Fruit fly (Drosophila melanogaster) whole organism, embryonic: Measurements from ENCODE around the gene CG43638.

Source experiments
- ATbp ChIP-seq: fragments of 200-800 bp; sonication (Bioruptor generic); optimal IDR thresholded peaks from 2 replicates; lab custom pipeline; 2017; ENCODE audit warnings: missing biosample characterization, mild to moderate bottlenecking, missing genetic modification characterization, missing genetic modification reagents
- BEAF-32 ChIP-seq: fragments of 200-800 bp; sonication (Bioruptor generic); optimal IDR thresholded peaks from 3 replicates; lab custom pipeline; 2017; ENCODE audit warnings: missing biosample characterization, missing genetic modification characterization, mild to moderate bottlenecking, moderate library complexity, missing genetic modification reagents
- CG11093 ChIP-seq: fragments of 200-800 bp; sonication (Bioruptor generic); IDR thresholded peaks from 3 replicates; pipeline ENCODE4 v1.3.6; 2022; ENCODE audit warnings: missing biosample characterization, missing genetic modification characterization
- CG11696 ChIP-seq: fragments of 200-800 bp; sonication (Bioruptor generic); IDR thresholded peaks from 2 replicates; pipeline ENCODE4 v1.3.6; 2022; ENCODE audit warnings: missing biosample characterization, missing genetic modification characterization
- CG15601 ChIP-seq: fragments of 200-800 bp; sonication (Bioruptor generic); optimal IDR thresholded peaks from 3 replicates; lab custom pipeline; 2019; ENCODE audit warnings: missing biosample characterization, mild to moderate bottlenecking, missing genetic modification characterization, moderate library complexity
- CG1603 ChIP-seq: fragments of 200-800 bp; sonication (Bioruptor generic); optimal IDR thresholded peaks from 2 replicates; lab custom pipeline; 2019; ENCODE audit warnings: missing biosample characterization, mild to moderate bottlenecking, missing genetic modification characterization, moderate library complexity
- CG16815 ChIP-seq: fragments of 200-800 bp; sonication (Bioruptor generic); optimal IDR thresholded peaks from 3 replicates; lab custom pipeline; 2017; ENCODE audit warnings: missing biosample characterization, mild to moderate bottlenecking, missing genetic modification characterization
- CG17912 ChIP-seq: fragments of 200-800 bp; sonication (Bioruptor generic); optimal IDR thresholded peaks from 2 replicates; lab custom pipeline; 2018; ENCODE audit warnings: missing biosample characterization, mild to moderate bottlenecking, missing genetic modification characterization
- CG18599 ChIP-seq: fragments of 200-800 bp; sonication (Bioruptor generic); optimal IDR thresholded peaks from 3 replicates; lab custom pipeline; 2017; ENCODE audit warnings: missing biosample characterization, missing genetic modification characterization, mild to moderate bottlenecking, moderate library complexity, missing genetic modification reagents
- CG18764 ChIP-seq: fragments of 200-800 bp; sonication (Bioruptor generic); optimal IDR thresholded peaks from 3 replicates; lab custom pipeline; 2016; ENCODE audit warnings: missing biosample characterization, missing genetic modification characterization
- CG30020 ChIP-seq: fragments of 200-800 bp; optimal IDR thresholded peaks from 2 replicates; lab custom pipeline; 2019; ENCODE audit warnings: missing biosample characterization, mild to moderate bottlenecking, missing genetic modification characterization, moderate library complexity
- CG32772 ChIP-seq: fragments of 200-800 bp; sonication (Bioruptor generic); IDR thresholded peaks from 2 replicates; pipeline ENCODE4 v1.3.6; 2022; ENCODE audit warnings: missing biosample characterization, missing genetic modification characterization
- CG33213 ChIP-seq: fragments of 200-800 bp; sonication (Bioruptor generic); optimal IDR thresholded peaks from 3 replicates; lab custom pipeline; 2016; ENCODE audit warnings: missing biosample characterization, missing genetic modification characterization
- CG34224 ChIP-seq: fragments of 200-800 bp; sonication (Bioruptor generic); IDR thresholded peaks from 3 replicates; pipeline ENCODE4 v1.3.6; 2022; ENCODE audit warnings: missing biosample characterization, missing genetic modification characterization; ENCODE audit not compliant: partially characterized antibody
- CG5953 ChIP-seq: fragments of 200-800 bp; sonication (Bioruptor generic); IDR thresholded peaks from 2 replicates; pipeline ENCODE4 v1.3.6; 2022; ENCODE audit warnings: missing biosample characterization, missing genetic modification characterization
- CG7372 ChIP-seq: fragments of 200-800 bp; sonication (Bioruptor generic); IDR thresholded peaks from 2 replicates; pipeline ENCODE4 v1.3.6; 2022; ENCODE audit warnings: missing biosample characterization, missing genetic modification characterization
- CG7839 ChIP-seq: fragments of 200-800 bp; sonication (Bioruptor generic); optimal IDR thresholded peaks from 3 replicates; lab custom pipeline; 2018; ENCODE audit warnings: missing biosample characterization, mild to moderate bottlenecking, missing genetic modification characterization, moderate library complexity
- CG8290 ChIP-seq, 3 experiments: fragments of 200-800 bp; sonication (Bioruptor generic); optimal IDR thresholded peaks; 2 replicates each; lab custom pipeline; 2016 to 2019; ENCODE audit warnings: missing biosample characterization in 3 of 3, missing genetic modification characterization in 3 of 3, mild to moderate bottlenecking in 2 of 3, moderate library complexity in 1 of 3
- CG8765 ChIP-seq: fragments of 200-800 bp; sonication (Bioruptor generic); IDR thresholded peaks from 2 replicates; pipeline ENCODE4 v1.3.6; 2022; ENCODE audit warnings: missing biosample characterization, missing genetic modification characterization
- CG9876 ChIP-seq: fragments of 200-800 bp; sonication (Bioruptor generic); optimal IDR thresholded peaks from 2 replicates; lab custom pipeline; 2016; ENCODE audit warnings: missing biosample characterization, missing genetic modification characterization
- D19B ChIP-seq: fragments of 200-800 bp; sonication (Bioruptor generic); optimal IDR thresholded peaks from 2 replicates; lab custom pipeline; 2017; ENCODE audit warnings: missing biosample characterization, mild to moderate bottlenecking, missing genetic modification characterization
- Ets65A ChIP-seq: fragments of 200-800 bp; sonication (Bioruptor generic); peaks from one replicate; lab custom pipeline; 2016; ENCODE audit warnings: missing biosample characterization, missing genetic modification characterization
- Fer2 ChIP-seq: fragments of 200-800 bp; sonication (Bioruptor generic); optimal IDR thresholded peaks from 2 replicates; lab custom pipeline; 2018; ENCODE audit warnings: missing biosample characterization, mild to moderate bottlenecking, missing genetic modification characterization, moderate library complexity
- Fer3 ChIP-seq: fragments of 200-800 bp; sonication (Bioruptor generic); optimal IDR thresholded peaks from 2 replicates; lab custom pipeline; 2018; ENCODE audit warnings: missing biosample characterization, mild to moderate bottlenecking, missing genetic modification characterization, moderate library complexity
- HLH3B ChIP-seq: fragments of 200-800 bp; sonication (Bioruptor generic); IDR thresholded peaks from 2 replicates; pipeline ENCODE4 v1.3.6; 2022; ENCODE audit warnings: missing biosample characterization, missing genetic modification characterization
- HLH54F ChIP-seq: fragments of 200-800 bp; sonication (Bioruptor generic); optimal IDR thresholded peaks from 3 replicates; lab custom pipeline; 2016; ENCODE audit warnings: missing biosample characterization, missing genetic modification characterization
- HmgZ ChIP-seq: fragments of 200-800 bp; sonication (Bioruptor generic); optimal IDR thresholded peaks from 2 replicates; lab custom pipeline; 2018; ENCODE audit warnings: missing biosample characterization, mild to moderate bottlenecking, missing genetic modification characterization
- NFAT ChIP-seq: fragments of 200-800 bp; sonication (Bioruptor generic); IDR thresholded peaks from 2 replicates; pipeline ENCODE4 v1.3.6; 2022; ENCODE audit warnings: missing biosample characterization, missing genetic modification characterization
- Ssrp ChIP-seq: fragments of 200-800 bp; sonication (Bioruptor generic); optimal IDR thresholded peaks from 2 replicates; lab custom pipeline; 2018; ENCODE audit warnings: missing biosample characterization, mild to moderate bottlenecking, missing genetic modification characterization, moderate library complexity
- Usf ChIP-seq: fragments of 200-800 bp; sonication (Bioruptor generic); optimal IDR thresholded peaks from 2 replicates; lab custom pipeline; 2017; ENCODE audit warnings: missing genotype, missing biosample characterization, missing genetic modification characterization
- abd-A ChIP-seq: fragments of 200-800 bp; sonication (Bioruptor generic); optimal IDR thresholded peaks from 3 replicates; lab custom pipeline; 2019; ENCODE audit warnings: missing biosample characterization, mild to moderate bottlenecking, missing genetic modification characterization, moderate library complexity
- az2 ChIP-seq: fragments of 200-800 bp; sonication (Bioruptor generic); optimal IDR thresholded peaks from 3 replicates; lab custom pipeline; 2016; ENCODE audit warnings: missing biosample characterization, missing genetic modification characterization
- cad ChIP-seq: fragments of >200 bp; optimal IDR thresholded peaks from 2 replicates; lab custom pipeline; 2017; ENCODE audit warnings: missing biosample characterization, missing genetic modification characterization
- cas ChIP-seq: fragments of 200-800 bp; sonication (Bioruptor generic); IDR thresholded peaks from 2 replicates; pipeline ENCODE4 v1.3.6; 2022; ENCODE audit warnings: missing biosample characterization, missing genetic modification characterization
- chinmo ChIP-seq: fragments of 200-800 bp; sonication (Bioruptor generic); IDR thresholded peaks from 4 replicates; pipeline ENCODE4 v1.3.6; 2022; ENCODE audit warnings: missing biosample characterization, missing genetic modification characterization; ENCODE audit not compliant: partially characterized antibody
- dan ChIP-seq: fragments of 200-800 bp; sonication (Bioruptor generic); IDR thresholded peaks from 2 replicates; pipeline ENCODE4 v1.3.6; 2022; ENCODE audit warnings: missing biosample characterization, missing genetic modification characterization
- danr ChIP-seq: fragments of 200-800 bp; sonication (Bioruptor generic); IDR thresholded peaks from 2 replicates; pipeline ENCODE4 v1.3.6; 2022; ENCODE audit warnings: missing biosample characterization, missing genetic modification characterization
- ems ChIP-seq: fragments of 200-800 bp; sonication (Bioruptor generic); optimal IDR thresholded peaks from 3 replicates; lab custom pipeline; 2016; ENCODE audit warnings: missing biosample characterization, missing genetic modification characterization
- fd96Cb ChIP-seq: fragments of 200-800 bp; sonication (Bioruptor generic); optimal IDR thresholded peaks from 2 replicates; lab custom pipeline; 2018; ENCODE audit warnings: missing biosample characterization, mild to moderate bottlenecking, missing genetic modification characterization, moderate library complexity
- gcm ChIP-seq: fragments of 200-800 bp; sonication (Bioruptor generic); optimal IDR thresholded peaks from 2 replicates; lab custom pipeline; 2019; ENCODE audit warnings: missing biosample characterization, mild to moderate bottlenecking, missing genetic modification characterization, moderate library complexity
- gsb ChIP-seq: fragments of 200-800 bp; sonication (Bioruptor generic); IDR thresholded peaks from 2 replicates; pipeline ENCODE4 v1.3.6; 2022; ENCODE audit warnings: missing biosample characterization, missing genetic modification characterization
- hbn ChIP-seq: fragments of 200-800 bp; sonication (Bioruptor generic); IDR thresholded peaks from 2 replicates; pipeline ENCODE4 v1.3.6; 2022; ENCODE audit warnings: missing biosample characterization, missing genetic modification characterization; ENCODE audit not compliant: partially characterized antibody
- hth ChIP-seq: fragments of >200 bp; optimal IDR thresholded peaks from 2 replicates; lab custom pipeline; 2017; ENCODE audit warnings: inconsistent platforms
- inv ChIP-seq: fragments of 200-800 bp; sonication (Bioruptor generic); IDR thresholded peaks from 2 replicates; pipeline ENCODE4 v1.3.6; 2022; ENCODE audit warnings: missing biosample characterization, missing genetic modification characterization; ENCODE audit not compliant: partially characterized antibody
- ken ChIP-seq: fragments of 200-800 bp; sonication (Bioruptor generic); IDR thresholded peaks from 3 replicates; pipeline ENCODE4 v1.3.6; 2022; ENCODE audit warnings: missing biosample characterization, missing genetic modification characterization
- lbe ChIP-seq: fragments of 200-800 bp; sonication (Bioruptor generic); optimal IDR thresholded peaks from 2 replicates; lab custom pipeline; 2016; ENCODE audit warnings: missing biosample characterization, mild to moderate bottlenecking, missing genetic modification characterization
- p53 ChIP-seq: fragments of 200-800 bp; sonication (Bioruptor generic); optimal IDR thresholded peaks from 2 replicates; lab custom pipeline; 2016; ENCODE audit warnings: missing biosample characterization, missing genetic modification characterization
- ssp ChIP-seq: fragments of 200-800 bp; sonication (Bioruptor generic); IDR thresholded peaks from 2 replicates; pipeline ENCODE4 v1.3.6; 2022; ENCODE audit warnings: missing biosample characterization, missing genetic modification characterization
- sug ChIP-seq: fragments of 200-800 bp; optimal IDR thresholded peaks from 2 replicates; lab custom pipeline; 2019; ENCODE audit warnings: missing biosample characterization, mild to moderate bottlenecking, missing genetic modification characterization, moderate library complexity
- trem ChIP-seq: fragments of 200-800 bp; optimal IDR thresholded peaks from 3 replicates; lab custom pipeline; 2019; ENCODE audit warnings: missing biosample characterization, mild to moderate bottlenecking, missing genetic modification characterization, moderate library complexity
- zfh2 ChIP-seq: fragments of 200-800 bp; sonication (Bioruptor generic); optimal IDR thresholded peaks from 2 replicates; lab custom pipeline; 2016; ENCODE audit warnings: missing biosample characterization, missing genetic modification characterization

The CG43638 gene

dm6 chr3L:12062788-12063218 is 18.4 kb downstream of the CG43638 start (continued):
- TF ChIP-seq CG11093 (GFP tag; lab: Robert Waterston, UW) (0 out of 3 replicates have a peak, but pooled peaks have one; percentile 34), cas (GFP tag; lab: Robert Waterston, UW) (no peak), NFAT (no peak), cad (GFP tag; lab: Kevin White, UChicago) (no peak), CG7839 (tag; lab: Kevin White, UChicago) (peak; percentile 57), Usf (GFP tag; lab: Kevin White, UChicago) (peak; percentile 17), CG34224 (GFP tag; lab: Robert Waterston, UW) (no peak), trem (tag; lab: Kevin White, UChicago) (peak; percentile 19), danr (GFP tag; lab: Robert Waterston, UW) (no peak), ken (GFP tag; lab: Robert Waterston, UW) (peak; percentile 36; the same call in 1 of the 3 replicates), CG33213 (GFP tag; lab: Kevin White, UChicago) (peak; percentile 24), CG15601 (peak; percentile 60), inv (GFP tag; lab: Robert Waterston, UW) (no peak), Ets65A (GFP tag; lab: Kevin White, UChicago) (peak; percentile 86), Ssrp (tag; lab: Kevin White, UChicago) (peak; percentile 40), hth (no peak), CG18764 (no peak), CG18599 (GFP tag; lab: Kevin White, UChicago) (no peak), CG32772 (GFP tag; lab: Robert Waterston, UW) (peak; percentile 33; the same call in 1 of the 2 replicates), Fer2 (tag; lab: Kevin White, UChicago) (no peak), gcm (peak; percentile 45), CG16815 (GFP tag; lab: Kevin White, UChicago) (peak; percentile 61), CG17912 (GFP tag; lab: Kevin White, UChicago) (no peak), lbe (GFP tag; lab: Kevin White, UChicago) (no peak), hbn (GFP tag; lab: Robert Waterston, UW) (no peak), ems (GFP tag; lab: Kevin White, UChicago) (peak; percentile 25), sug (peak; percentile 59), HLH54F (no peak), gsb (GFP tag; lab: Robert Waterston, UW) (no peak), CG5953 (GFP tag; lab: Robert Waterston, UW) (no peak), BEAF-32 (GFP tag; lab: Kevin White, UChicago) (no peak), CG9876 (no peak), fd96Cb (peak; percentile 56), D19B (GFP tag; lab: Kevin White, UChicago) (no peak), HmgZ (no peak), zfh2 (no peak), Fer3 (tag; lab: Kevin White, UChicago) (no peak), CG11696 (GFP tag; lab: Robert Waterston, UW) (no peak), CG30020 (tag; lab: Kevin White, UChicago) (no peak), ssp (GFP tag; lab: Robert Waterston, UW) (peak; percentile 78), CG1603 (peak; percentile 87), chinmo (GFP tag; lab: Robert Waterston, UW) (no peak), az2 (peak; percentile 28), dan (GFP tag; lab: Robert Waterston, UW) (peak; percentile 77; the same call in 1 of the 2 replicates), CG7372 (GFP tag; lab: Robert Waterston, UW) (0 out of 2 replicates have a peak, but pooled peaks have one; percentile 19), CG8765 (peak; percentile 92), HLH3B (peak; percentile 49; the same call in 1 of the 2 replicates), p53 (no peak), CG8290 (GFP tag; optimal IDR thresholded peaks at IDR 0.05; lab: Kevin White, UChicago) (peak; percentile 46), CG8290 (tag; optimal IDR thresholded peaks at IDR 0.05; lab: Kevin White, UChicago) (no peak), abd-A (tag; lab: Kevin White, UChicago) (no peak), ATbp (GFP tag; lab: Kevin White, UChicago) (peak; percentile 39)
